Worm (Caenorhabditis elegans): Measurements from ENCODE around the gene E02C12.10.

E02C12.10 gene

ce11 chrV:9378335-9378734 is at the start of gene E02C12.10:
TSS of gene E02C12.10 (minus strand) at chrV:9378409.
- no peak for TF ChIP-seq snpc-4 (tag; optimal IDR thresholded peaks at IDR 0.05)

DNA sequence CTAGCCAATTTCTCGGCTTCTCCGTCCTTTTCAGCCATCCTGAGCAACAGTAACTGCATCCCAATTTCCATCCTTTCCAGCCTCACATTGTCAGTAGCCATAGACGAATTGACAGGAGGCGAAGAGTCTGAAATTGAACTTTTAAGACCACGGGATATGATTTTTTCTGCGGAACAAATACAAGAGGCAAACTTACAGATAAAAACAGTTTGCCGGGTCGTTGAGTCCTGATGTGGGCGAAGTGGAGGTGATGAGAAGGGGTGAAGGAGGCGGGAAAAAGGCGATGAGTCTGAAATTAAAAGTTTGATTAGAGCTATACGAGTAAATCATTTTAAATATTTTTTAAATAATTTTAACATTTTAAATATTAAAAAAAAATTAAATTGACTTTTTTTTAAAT is 48.9 kb upstream of the E02C12.10 start, which contains the start of gene F36D4.6:
TSS of gene F36D4.6 (minus strand) at position 101 of the 400 bp plus-strand sequence.
- no peak for TF ChIP-seq sem-2 (GFP tag; optimal IDR thresholded peaks at IDR 0.05)
- no peak for TF ChIP-seq nhr-237 (tag; optimal IDR thresholded peaks at IDR 0.05)
- no peak for TF ChIP-seq lin-32 (GFP tag; optimal IDR thresholded peaks at IDR 0.05)
- TF ChIP-seq snpc-4 (tag; optimal IDR thresholded peaks at IDR 0.05): no peak
- no peak for TF ChIP-seq ceh-83 (GFP tag; optimal IDR thresholded peaks at IDR 0.05)
- TF ChIP-seq bed-3 (GFP tag; optimal IDR thresholded peaks at IDR 0.05): no peak
- no peak for TF ChIP-seq lin-13 (tag; optimal IDR thresholded peaks at IDR 0.05)
- no peak for TF ChIP-seq nhr-2 (tag; optimal IDR thresholded peaks at IDR 0.05)

- TF ChIP-seq pha-4 (tag; optimal IDR thresholded peaks at IDR 0.05): no peak
- TF ChIP-seq ces-1 (GFP tag; optimal IDR thresholded peaks at IDR 0.05): peak; percentile 77
These were observed 47.4 kb upstream of the E02C12.10 start, which contains the start of gene F36D4.5 for ce11 chrV:9425593-9425992. TSS of gene F36D4.5 (minus strand) at chrV:9425817.

ce11 chrV:9424514-9424913 is 46.3 kb upstream of the E02C12.10 start:
- TF ChIP-seq lsy-2 (tag; optimal IDR thresholded peaks at IDR 0.05) (no peak), ham-2 (GFP tag; optimal IDR thresholded peaks at IDR 0.05) (peak; percentile 82), drap-1 (GFP tag; optimal IDR thresholded peaks at IDR 0.05) (no peak), mls-2 (tag; optimal IDR thresholded peaks at IDR 0.05) (peak; percentile 55), mab-5 (tag; optimal IDR thresholded peaks at IDR 0.05) (no peak), snpc-4 (tag; optimal IDR thresholded peaks at IDR 0.05) (no peak), ceh-43 (GFP tag; optimal IDR thresholded peaks at IDR 0.05) (no peak), pha-4 (tag; optimal IDR thresholded peaks at IDR 0.05) (peak; percentile 7), mep-1 (tag; optimal IDR thresholded peaks at IDR 0.05) (no peak), unc-120 (tag; optimal IDR thresholded peaks at IDR 0.05; ENCODE audit: poor library complexity, severe bottlenecking) (peak; percentile 48), hlh-1 (tag; optimal IDR thresholded peaks at IDR 0.05) (peak; percentile 20), zip-8 (tag; optimal IDR thresholded peaks at IDR 0.05) (no peak), flh-1 (GFP tag; optimal IDR thresholded peaks at IDR 0.05) (no peak), elt-1 (tag; optimal IDR thresholded peaks at IDR 0.05; ENCODE audit: borderline replicate concordance, insufficient read depth) (no peak)

DNA sequence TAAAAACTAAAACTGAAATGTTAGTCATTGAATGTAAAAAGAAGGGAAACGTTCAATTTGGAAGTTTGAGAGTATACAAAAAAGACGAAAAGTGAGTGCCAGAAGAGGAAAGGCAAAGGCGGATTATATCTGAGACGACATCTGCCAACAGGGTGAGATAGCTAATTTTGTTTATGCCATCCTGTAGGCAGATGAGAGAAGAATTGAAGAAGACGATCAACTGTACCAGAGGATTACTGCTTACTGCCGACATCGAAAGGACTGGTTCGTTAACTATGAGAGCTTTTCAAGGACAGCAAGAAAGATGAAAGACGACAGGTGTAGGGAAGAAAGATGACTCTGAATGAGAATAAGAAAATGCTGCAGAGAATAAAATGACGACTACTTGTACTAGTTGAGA is 45.3 kb upstream of the E02C12.10 start:
- TF ChIP-seq mep-1 (tag; optimal IDR thresholded peaks at IDR 0.05): no peak
- peak; percentile 6 for TF ChIP-seq cnd-1 (tag; optimal IDR thresholded peaks at IDR 0.05)

- peak; percentile 39 for TF ChIP-seq nhr-237 (tag; optimal IDR thresholded peaks at IDR 0.05)
- TF ChIP-seq sem-2 (GFP tag; optimal IDR thresholded peaks at IDR 0.05): no peak
- TF ChIP-seq ceh-39 (tag; optimal IDR thresholded peaks at IDR 0.05): no peak
- no peak for TF ChIP-seq tbx-8 (GFP tag; optimal IDR thresholded peaks at IDR 0.05)
- peak; percentile 64 for TF ChIP-seq ham-2 (GFP tag; optimal IDR thresholded peaks at IDR 0.05)
- TF ChIP-seq elt-3 (tag; optimal IDR thresholded peaks at IDR 0.05): no peak
These were observed 44.5 kb upstream of the E02C12.10 start for ce11 chrV:9422745-9423144.

- TF ChIP-seq nhr-12 (tag; optimal IDR thresholded peaks at IDR 0.05): no peak
- TF ChIP-seq ham-2 (GFP tag; optimal IDR thresholded peaks at IDR 0.05): no peak
- no peak for TF ChIP-seq tbx-8 (GFP tag; optimal IDR thresholded peaks at IDR 0.05)
- TF ChIP-seq mep-1 (tag; optimal IDR thresholded peaks at IDR 0.05): no peak
- TF ChIP-seq lsy-2 (tag; optimal IDR thresholded peaks at IDR 0.05): no peak
- no peak for TF ChIP-seq ztf-11 (tag; optimal IDR thresholded peaks at IDR 0.05)
- TF ChIP-seq cnd-1 (tag; optimal IDR thresholded peaks at IDR 0.05): no peak
- TF ChIP-seq ceh-39 (tag; optimal IDR thresholded peaks at IDR 0.05): no peak
- TF ChIP-seq unc-120 (tag; optimal IDR thresholded peaks at IDR 0.05; ENCODE audit: poor library complexity, severe bottlenecking): no peak
- no peak for TF ChIP-seq ceh-43 (GFP tag; optimal IDR thresholded peaks at IDR 0.05)
- no peak for TF ChIP-seq unc-62 (GFP tag; optimal IDR thresholded peaks at IDR 0.05)
- TF ChIP-seq sptf-1 (tag; optimal IDR thresholded peaks at IDR 0.05): no peak
- no peak for TF ChIP-seq M03D4.4 (tag; optimal IDR thresholded peaks at IDR 0.05)
- no peak for TF ChIP-seq blmp-1 (tag; optimal IDR thresholded peaks at IDR 0.05)
- TF ChIP-seq nhr-28 (tag; optimal IDR thresholded peaks at IDR 0.05): no peak
These were observed 38.4 kb upstream of the E02C12.10 start, which contains the start of gene F36D4.1 for ce11 chrV:9416624-9417023. TSS of gene F36D4.1 (plus strand) at chrV:9416924.

All from whole organism, mixed stage, embryonic.